Worm (Caenorhabditis elegans): ENCODE measurements around the gene K12B6.9.

DNA sequence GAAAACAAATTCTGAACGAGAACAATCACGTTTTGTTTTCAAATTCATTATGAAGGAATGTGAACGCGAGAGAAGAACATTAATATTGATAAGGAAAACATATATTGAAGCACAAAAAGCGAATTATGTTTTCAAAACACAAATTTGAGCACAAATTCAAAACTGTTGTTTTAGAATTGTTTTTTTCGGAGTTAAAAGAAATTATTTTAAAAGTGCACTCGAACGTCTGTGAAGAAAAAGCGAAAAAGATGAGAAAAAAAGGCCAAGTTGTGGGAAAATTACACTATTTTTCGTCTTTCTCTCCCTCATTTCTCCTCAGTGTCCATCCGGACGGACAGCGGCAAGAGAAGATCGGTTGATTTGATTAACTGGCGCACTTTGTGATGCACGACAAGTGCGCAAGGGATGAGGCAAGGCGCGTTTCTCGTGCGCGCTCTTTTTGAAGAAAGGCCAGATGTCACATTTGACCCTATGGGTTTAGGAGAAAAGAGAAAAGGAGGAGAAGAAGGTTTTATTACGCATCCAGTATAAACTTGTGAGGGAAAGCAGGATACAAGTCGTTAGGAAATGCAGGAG, 25.1 kb downstream of the K12B6.9 start, which contains the start of gene mrck-1:
- TF ChIP-seq him-1 (tag; optimal IDR thresholded peaks at IDR 0.05) = peak; percentile 92
- TF ChIP-seq W03F9.2 (tag; optimal IDR thresholded peaks at IDR 0.05) = peak; percentile 64

All from whole organism, L4/young adult.